Worm (Caenorhabditis elegans) whole organism, L4/young adult: ENCODE measurements around the gene Y75B8A.24.

Experiments
- W03F9.2 ChIP-seq: fragments of 150-350 bp; optimal IDR thresholded peaks from 2 replicates; lab custom pipeline; 2014; ENCODE audit warnings: missing biosample characterization, missing genetic modification characterization
- dao-5 ChIP-seq: sonication (generic microtip); optimal IDR thresholded peaks from 2 replicates; lab custom pipeline; 2016; ENCODE audit warnings: missing genotype, missing genetic modification characterization, moderate library complexity, missing compliant biosample characterization
- him-1 ChIP-seq: sonication (generic microtip); optimal IDR thresholded peaks from 2 replicates; lab custom pipeline; 2016; ENCODE audit warnings: missing genotype, missing genetic modification reagents, missing genetic modification characterization, missing compliant biosample characterization

DNA sequence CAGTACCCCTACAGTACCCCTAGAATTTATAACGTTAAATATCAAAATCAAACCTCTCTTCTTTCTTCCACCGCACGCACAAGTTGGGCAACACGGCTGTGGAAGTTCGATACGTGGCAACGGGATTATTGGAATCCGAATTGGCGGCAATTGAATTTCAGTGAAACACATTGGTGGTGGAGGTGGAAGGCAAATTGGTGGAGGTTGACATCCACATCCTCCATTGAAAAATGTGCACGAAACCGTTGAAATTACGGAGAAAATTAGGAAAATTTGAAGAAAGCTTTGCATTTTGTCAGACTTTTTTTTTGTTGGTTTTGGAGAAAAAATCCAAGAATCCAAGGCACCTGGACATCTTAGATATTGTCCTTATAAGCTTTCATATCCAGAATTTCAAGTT, 38.2 kb downstream of the Y75B8A.24 start:
- no peak for TF ChIP-seq him-1 (tag; lab: Kevin White, UChicago)
- no peak for TF ChIP-seq W03F9.2 (tag; lab: Kevin White, UChicago)
- no peak for TF ChIP-seq dao-5 (tag; lab: Kevin White, UChicago)
